Worm (Caenorhabditis elegans): ENCODE data around the gene T28A11.16.
A peak's percentile ranks its signal among the peaks of the same experiment; 100 is the strongest.

- no peak for TF ChIP-seq jun-1 (tag; optimal IDR thresholded peaks at IDR 0.05)
- no peak for TF ChIP-seq dmd-9 (GFP tag; IDR thresholded peaks at IDR 0.05)
- no peak for TF ChIP-seq nhr-10 (tag; optimal IDR thresholded peaks at IDR 0.05)
- peak in 1 of 2 experiments; percentile 31 for TF ChIP-seq unc-62 (GFP tag; optimal IDR thresholded peaks at IDR 0.05 in 1 of 2)
- TF ChIP-seq unc-62 (tag; optimal IDR thresholded peaks at IDR 0.05): no peak
- no peak for TF ChIP-seq fkh-10 (GFP tag; optimal IDR thresholded peaks at IDR 0.05)
- no peak for TF ChIP-seq nhr-41 (GFP tag; IDR thresholded peaks at IDR 0.05)
- no peak for TF ChIP-seq F37D6.2 (tag; optimal IDR thresholded peaks at IDR 0.05)
- no peak for TF ChIP-seq lin-15B (tag; optimal IDR thresholded peaks at IDR 0.05)
- TF ChIP-seq attf-4 (tag; optimal IDR thresholded peaks at IDR 0.05): no peak
- TF ChIP-seq zag-1 (tag; optimal IDR thresholded peaks at IDR 0.05): no peak
- no peak for TF ChIP-seq pqm-1 (tag; optimal IDR thresholded peaks at IDR 0.05)
Observed at ce11 chrV:3218604-3219003, 40.4 kb downstream of the T28A11.16 start.
